Fruit fly (Drosophila melanogaster) whole organism, pupa: ENCODE results near the gene Pp1alpha-96A.
A peak's percentile ranks its signal among the peaks of the same experiment; 100 is the strongest.

ENCODE experiments used
- CG10348 ChIP-seq: fragments of 200-800 bp; sonication (Bioruptor generic); IDR thresholded peaks from 2 replicates; pipeline ENCODE4 v1.3.6; 2022; ENCODE audit warnings: missing biosample characterization, missing genetic modification characterization
- CG12605 ChIP-seq: fragments of 200-800 bp; sonication (Bioruptor generic); IDR thresholded peaks from 2 replicates; pipeline ENCODE4 v1.3.6; 2022; ENCODE audit warnings: missing biosample characterization, missing genetic modification characterization
- CG13204 ChIP-seq: fragments of 200-800 bp; sonication (Bioruptor generic); optimal IDR thresholded peaks from 2 replicates; lab custom pipeline; 2018; ENCODE audit warnings: missing biosample characterization, mild to moderate bottlenecking, missing genetic modification characterization, moderate library complexity
- CG14655 ChIP-seq: fragments of 200-800 bp; sonication (Bioruptor generic); optimal IDR thresholded peaks from 3 replicates; lab custom pipeline; 2017; ENCODE audit warnings: mild to moderate bottlenecking, missing biosample characterization, missing genetic modification reagents, missing genetic modification characterization
- CG15710 ChIP-seq: fragments of 200-800 bp; sonication (Bioruptor generic); optimal IDR thresholded peaks from 2 replicates; lab custom pipeline; 2018; ENCODE audit warnings: missing biosample characterization, mild to moderate bottlenecking, missing genetic modification characterization, moderate library complexity
- CG17806 ChIP-seq: fragments of 200-800 bp; sonication (Bioruptor generic); optimal IDR thresholded peaks from 2 replicates; lab custom pipeline; 2018; ENCODE audit warnings: missing biosample characterization, mild to moderate bottlenecking, missing genetic modification characterization, moderate library complexity
- CG32121 ChIP-seq: fragments of 200-800 bp; sonication (Bioruptor generic); IDR thresholded peaks from 2 replicates; pipeline ENCODE4 v1.3.6; 2022; ENCODE audit warnings: missing biosample characterization, missing genetic modification characterization
- CG34367 ChIP-seq: fragments of 200-800 bp; sonication (Bioruptor generic); optimal IDR thresholded peaks from 2 replicates; lab custom pipeline; 2018; ENCODE audit warnings: missing biosample characterization, mild to moderate bottlenecking, missing genetic modification characterization
- CG4496 ChIP-seq: fragments of 200-800 bp; sonication (Bioruptor generic); IDR thresholded peaks from 3 replicates; pipeline ENCODE4 v1.3.6; 2022; ENCODE audit warnings: missing biosample characterization, missing genetic modification characterization
- CG8159 ChIP-seq: fragments of 200-800 bp; sonication (Bioruptor generic); optimal IDR thresholded peaks from 3 replicates; lab custom pipeline; 2018; ENCODE audit warnings: missing biosample characterization, mild to moderate bottlenecking, missing genetic modification characterization, moderate library complexity
- CG8301 ChIP-seq: fragments of 200-800 bp; sonication (Bioruptor generic); optimal IDR thresholded peaks from 2 replicates; lab custom pipeline; 2018; ENCODE audit warnings: missing biosample characterization, mild to moderate bottlenecking, missing genetic modification characterization
- CG9948 ChIP-seq: fragments of 200-800 bp; sonication (Bioruptor generic); optimal IDR thresholded peaks from 2 replicates; lab custom pipeline; 2018; ENCODE audit warnings: missing biosample characterization, mild to moderate bottlenecking, missing genetic modification characterization, moderate library complexity
- D1 ChIP-seq: fragments of 200-800 bp; sonication (Bioruptor generic); optimal IDR thresholded peaks from 2 replicates; lab custom pipeline; 2018; ENCODE audit warnings: missing biosample characterization, mild to moderate bottlenecking, missing genetic modification characterization, moderate library complexity
- EcR ChIP-seq: fragments of 200-800 bp; sonication (Bioruptor generic); optimal IDR thresholded peaks from 3 replicates; lab custom pipeline; 2019; ENCODE audit warnings: missing biosample characterization, missing genetic modification characterization, mild to moderate bottlenecking, moderate library complexity, missing genetic modification reagents
- Ets98B ChIP-seq: fragments of 200-800 bp; sonication (Bioruptor generic); IDR thresholded peaks from 2 replicates; pipeline ENCODE4 v1.3.6; 2022; ENCODE audit warnings: missing biosample characterization, missing genetic modification characterization
- Pif1A ChIP-seq: fragments of 200-800 bp; sonication (Bioruptor generic); optimal IDR thresholded peaks from 3 replicates; lab custom pipeline; 2016; ENCODE audit warnings: missing biosample characterization, missing genetic modification characterization
- Pif1B ChIP-seq: fragments of 200-800 bp; sonication (Bioruptor generic); optimal IDR thresholded peaks from 3 replicates; lab custom pipeline; 2016; ENCODE audit warnings: missing biosample characterization, missing genetic modification characterization
- Snoo ChIP-seq: fragments of 200-800 bp; sonication (Bioruptor generic); optimal IDR thresholded peaks from 3 replicates; lab custom pipeline; 2017; ENCODE audit warnings: missing biosample characterization, mild to moderate bottlenecking, missing genetic modification characterization, inconsistent platforms
- fd96Ca ChIP-seq: fragments of 200-800 bp; sonication (Bioruptor generic); IDR thresholded peaks from 3 replicates; pipeline ENCODE4 v1.3.6; 2022; ENCODE audit warnings: missing biosample characterization, missing genetic modification characterization
- gl ChIP-seq: fragments of 200-800 bp; sonication (Bioruptor generic); optimal IDR thresholded peaks from 2 replicates; lab custom pipeline; 2018; ENCODE audit warnings: missing biosample characterization, mild to moderate bottlenecking, missing genetic modification characterization
- rn ChIP-seq: fragments of 200-800 bp; sonication (Bioruptor generic); IDR thresholded peaks from 2 replicates; pipeline ENCODE4 v1.3.6; 2022; ENCODE audit warnings: missing biosample characterization, missing genetic modification characterization

Pp1alpha-96A gene

DNA sequence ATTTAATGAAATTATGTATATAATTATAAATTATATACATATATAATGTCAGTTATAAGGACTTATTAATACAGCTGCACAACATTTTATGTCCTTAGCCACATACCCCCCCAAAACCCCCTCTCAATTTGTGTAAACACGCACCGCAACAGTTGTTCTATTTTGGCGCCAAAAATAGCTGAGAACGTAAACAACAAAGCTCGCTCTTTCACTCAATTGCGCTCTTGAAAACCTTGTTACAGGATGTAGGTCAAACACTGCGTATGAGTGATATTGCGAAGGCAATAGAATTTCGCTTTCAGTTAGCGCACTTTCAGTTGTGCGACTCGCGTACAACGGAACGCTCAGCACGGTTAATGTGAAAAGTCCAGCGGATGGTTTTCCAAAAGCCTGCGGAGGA lies 26.3 kb downstream of the Pp1alpha-96A start, which contains the start of gene Esyt2:
Gene Esyt2, plus strand, starts transcription at position 332 of the 400 bp plus-strand sequence.
- TF ChIP-seq CG32121 (peak; percentile 78), Snoo (tag; lab: Kevin White, UChicago) (no peak), CG15710 (tag; lab: Kevin White, UChicago) (no peak), CG13204 (no peak), D1 (tag; lab: Kevin White, UChicago) (no peak), fd96Ca (GFP tag; lab: Robert Waterston, UW) (peak; percentile 53; the same call in 2 of the 3 replicates), EcR (GFP tag; lab: Kevin White, UChicago) (no peak), CG4496 (GFP tag; lab: Robert Waterston, UW) (peak; percentile 80), CG12605 (GFP tag; lab: Robert Waterston, UW) (peak; percentile 63), Ets98B (peak; percentile 61; the same call in 1 of the 2 replicates)

DNA sequence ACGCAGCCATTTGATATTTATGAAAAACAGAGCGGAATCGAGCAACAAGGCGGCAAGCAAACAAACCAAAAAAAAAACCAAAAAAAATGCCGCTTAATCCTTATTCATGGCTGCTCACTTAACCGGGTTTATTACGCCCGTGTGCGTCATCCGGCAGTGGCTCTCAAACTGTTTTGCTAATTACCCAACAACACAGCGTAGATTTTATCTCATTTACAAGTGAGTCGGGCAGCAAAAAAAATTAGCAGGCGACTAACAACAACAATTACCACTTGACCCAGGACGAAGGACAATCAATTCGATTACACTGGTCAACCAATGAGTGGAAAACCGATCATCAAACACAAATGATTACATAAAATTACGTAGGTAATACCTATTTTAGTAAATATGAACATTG lies 30.1 kb downstream of the Pp1alpha-96A start:
- TF ChIP-seq CG32121 (no peak), CG15710 (tag; lab: Kevin White, UChicago) (no peak), CG4496 (GFP tag; lab: Robert Waterston, UW) (no peak), CG8159 (tag; lab: Kevin White, UChicago) (no peak), CG17806 (no peak)
- TF ChIP-seq, all 21 proteins: peak for 0

DNA sequence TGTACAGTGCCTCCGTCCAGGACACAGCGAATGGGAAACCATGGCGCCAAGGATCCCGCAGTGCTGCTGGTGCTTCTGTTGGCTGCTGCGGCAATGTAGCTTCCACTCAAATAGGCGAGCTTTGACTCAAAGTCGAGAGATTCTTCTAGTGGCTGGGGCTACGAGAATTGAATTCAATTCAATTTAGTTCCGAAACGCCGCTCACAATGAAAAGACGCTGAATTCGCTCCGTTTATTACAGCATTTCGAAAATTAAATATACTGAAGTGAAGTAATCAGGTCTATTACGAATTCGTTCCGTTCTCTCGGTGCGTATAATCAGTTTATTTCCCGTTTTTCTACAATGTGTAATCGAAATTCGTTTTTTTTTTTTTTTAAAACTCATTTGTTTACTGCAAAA lies 30.8 kb downstream of the Pp1alpha-96A start:
- TF ChIP-seq CG32121 = peak; percentile 43; the same call in 1 of the 2 replicates
- TF ChIP-seq CG10348 (GFP tag; lab: Robert Waterston, UW) = no peak
- TF ChIP-seq CG8159 (tag; lab: Kevin White, UChicago) = no peak
- TF ChIP-seq Ets98B = peak; percentile 6; the same call in 1 of the 2 replicates

DNA sequence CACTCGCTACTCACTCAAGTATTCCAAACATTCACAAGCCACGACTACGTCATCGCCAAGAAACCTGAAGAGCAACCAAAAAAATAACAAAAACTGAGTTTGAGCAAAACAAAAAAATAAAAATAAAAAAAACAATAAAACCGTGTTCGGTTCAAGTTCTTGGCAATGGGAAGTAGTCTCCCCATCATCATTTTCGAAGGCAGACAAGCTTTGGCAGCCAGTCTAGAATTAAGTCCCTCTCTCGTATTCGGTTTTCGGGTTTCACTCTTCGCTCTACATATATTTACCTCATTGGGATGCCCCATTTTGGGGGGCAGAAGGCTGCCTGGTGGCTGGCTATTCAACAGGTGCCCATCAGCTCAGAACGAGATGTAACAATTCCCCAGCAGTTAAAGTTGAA lies 31.8 kb downstream of the Pp1alpha-96A start:
- no peak for TF ChIP-seq CG8301 (tag; lab: Kevin White, UChicago)
- no peak for TF ChIP-seq CG10348 (GFP tag; lab: Robert Waterston, UW)
- TF ChIP-seq D1 (tag; lab: Kevin White, UChicago) = no peak
- TF ChIP-seq CG12605 (GFP tag; lab: Robert Waterston, UW) = peak; percentile 65
- peak; percentile 79 for TF ChIP-seq CG34367 (tag; lab: Kevin White, UChicago)
- TF ChIP-seq CG17806 = peak; percentile 65
- peak; percentile 80 for TF ChIP-seq CG8159 (tag; lab: Kevin White, UChicago)
- no peak for TF ChIP-seq rn (GFP tag; lab: Robert Waterston, UW)
- TF ChIP-seq CG32121 = no peak
- peak; percentile 81 for TF ChIP-seq CG15710 (tag; lab: Kevin White, UChicago)
- TF ChIP-seq gl = peak; percentile 94
- peak; percentile 79 for TF ChIP-seq Pif1A (GFP tag; lab: Kevin White, UChicago)
- TF ChIP-seq EcR (GFP tag; lab: Kevin White, UChicago) = peak; percentile 65
- peak; percentile 49 for TF ChIP-seq CG9948
- no peak for TF ChIP-seq CG14655
- TF ChIP-seq Pif1B (GFP tag; lab: Kevin White, UChicago) = peak; percentile 71
- TF ChIP-seq Snoo (tag; lab: Kevin White, UChicago) = peak; percentile 30
- no peak for TF ChIP-seq CG4496 (GFP tag; lab: Robert Waterston, UW)
- TF ChIP-seq, all 21 proteins: peak for 11

DNA sequence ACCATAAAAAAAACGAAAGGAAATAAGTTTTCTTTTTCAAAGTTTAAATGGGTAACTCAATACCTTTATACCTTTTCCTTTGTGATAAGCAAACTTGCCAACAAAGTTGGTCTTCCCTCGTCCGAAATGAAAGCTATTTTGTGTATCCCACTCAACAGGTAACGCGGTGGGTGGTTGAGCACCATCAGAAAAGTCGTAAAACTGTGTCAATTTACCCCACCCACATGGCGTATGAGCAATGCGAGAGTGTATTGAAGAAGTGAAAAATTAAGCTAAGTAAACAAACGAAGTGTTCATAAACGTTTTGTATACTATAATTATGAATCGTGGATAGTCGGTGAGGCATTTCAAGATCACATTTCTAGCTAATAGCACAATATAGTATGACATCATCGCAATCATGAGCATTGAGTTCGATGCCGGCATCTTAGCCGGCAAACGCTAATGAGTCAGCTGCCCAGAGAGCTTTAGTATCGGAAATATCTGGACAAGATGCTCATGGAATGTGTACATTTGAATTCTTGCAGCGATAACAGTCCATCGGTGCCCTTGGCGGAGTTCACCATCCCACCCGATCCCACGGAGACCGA lies 32.8 kb downstream of the Pp1alpha-96A start:
- TF ChIP-seq CG12605 (GFP tag; lab: Robert Waterston, UW) = no peak
- TF ChIP-seq Pif1B (GFP tag; lab: Kevin White, UChicago) = no peak
- no peak for TF ChIP-seq Pif1A (GFP tag; lab: Kevin White, UChicago)
- no peak for TF ChIP-seq CG34367 (tag; lab: Kevin White, UChicago)
- TF ChIP-seq CG15710 (tag; lab: Kevin White, UChicago) = no peak
- no peak for TF ChIP-seq Ets98B
- TF ChIP-seq Snoo (tag; lab: Kevin White, UChicago) = no peak
- TF ChIP-seq CG4496 (GFP tag; lab: Robert Waterston, UW) = no peak
- TF ChIP-seq gl = no peak
- TF ChIP-seq CG14655 = no peak
- no peak for TF ChIP-seq fd96Ca (GFP tag; lab: Robert Waterston, UW)
- TF ChIP-seq CG32121 = no peak
- no peak for TF ChIP-seq CG8301 (tag; lab: Kevin White, UChicago)

DNA sequence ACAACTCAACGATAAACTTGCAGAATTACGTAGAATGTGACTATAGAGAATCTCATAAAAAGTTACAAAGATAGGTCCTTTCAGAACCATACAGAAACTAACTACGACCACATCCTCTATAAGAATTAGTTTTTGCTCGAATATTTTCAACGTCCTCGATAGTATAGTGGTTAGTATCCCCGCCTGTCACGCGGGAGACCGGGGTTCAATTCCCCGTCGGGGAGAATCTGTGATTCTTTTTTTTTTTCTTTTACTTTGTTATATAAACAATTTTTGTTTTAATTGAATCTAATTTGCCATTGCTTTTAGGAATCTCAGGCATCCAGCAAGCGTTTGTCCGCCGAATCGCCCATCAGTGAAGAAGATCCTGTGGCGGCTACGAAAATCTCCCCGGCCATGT lies 37.1 kb downstream of the Pp1alpha-96A start:
- TF ChIP-seq CG32121 (no peak), D1 (tag; lab: Kevin White, UChicago) (no peak), Pif1B (GFP tag; lab: Kevin White, UChicago) (no peak), CG14655 (no peak), gl (no peak), CG4496 (GFP tag; lab: Robert Waterston, UW) (no peak), fd96Ca (GFP tag; lab: Robert Waterston, UW) (no peak), EcR (GFP tag; lab: Kevin White, UChicago) (no peak), CG9948 (no peak), Pif1A (GFP tag; lab: Kevin White, UChicago) (no peak), Snoo (tag; lab: Kevin White, UChicago) (no peak), CG13204 (no peak), CG12605 (GFP tag; lab: Robert Waterston, UW) (no peak), rn (GFP tag; lab: Robert Waterston, UW) (no peak), CG15710 (tag; lab: Kevin White, UChicago) (no peak), CG8159 (tag; lab: Kevin White, UChicago) (no peak)
